Fruit fly (Drosophila melanogaster) whole organism, embryonic: ENCODE measurements around the gene Ptp4E.

Experiments
- B-H1 ChIP-seq: fragments of 200-800 bp; sonication (Bioruptor generic); IDR thresholded peaks from 3 replicates; pipeline ENCODE4 v1.3.6; 2022; ENCODE audit warnings: missing biosample characterization, missing genetic modification characterization
- Blimp-1 ChIP-seq: fragments of 200-800 bp; sonication (Bioruptor generic); optimal IDR thresholded peaks from 3 replicates; lab custom pipeline; 2018; ENCODE audit warnings: missing biosample characterization, missing genetic modification characterization, mild to moderate bottlenecking, moderate library complexity, missing genetic modification reagents
- Bteb2 ChIP-seq: fragments of 200-800 bp; sonication (Bioruptor generic); optimal IDR thresholded peaks from 2 replicates; lab custom pipeline; 2016; ENCODE audit warnings: missing biosample characterization, missing genetic modification characterization
- CG1024 ChIP-seq: fragments of 200-800 bp; sonication (Bioruptor generic); IDR thresholded peaks from 2 replicates; pipeline ENCODE4 v1.3.6; 2022; ENCODE audit warnings: missing biosample characterization, missing genetic modification characterization
- CG10267 ChIP-seq: fragments of 200-800 bp; sonication (Bioruptor generic); optimal IDR thresholded peaks from 2 replicates; lab custom pipeline; 2018; ENCODE audit warnings: missing biosample characterization, mild to moderate bottlenecking, missing genetic modification characterization, moderate library complexity
- CG11085 ChIP-seq: fragments of 200-800 bp; sonication (Bioruptor generic); IDR thresholded peaks from 2 replicates; pipeline ENCODE4 v1.3.6; 2022; ENCODE audit warnings: missing biosample characterization, missing genetic modification characterization
- CG12299 ChIP-seq: fragments of 200-800 bp; sonication (Bioruptor generic); optimal IDR thresholded peaks from 2 replicates; lab custom pipeline; 2018; ENCODE audit warnings: missing biosample characterization, mild to moderate bottlenecking, missing genetic modification characterization
- CG13424 ChIP-seq: fragments of 200-800 bp; sonication (Bioruptor generic); optimal IDR thresholded peaks from 2 replicates; lab custom pipeline; 2019; ENCODE audit warnings: missing biosample characterization, mild to moderate bottlenecking, missing genetic modification characterization, moderate library complexity
- CG13624 ChIP-seq: fragments of 200-800 bp; sonication (Bioruptor generic); optimal IDR thresholded peaks from 2 replicates; lab custom pipeline; 2016; ENCODE audit warnings: missing biosample characterization, missing genetic modification characterization
- CG13775 ChIP-seq: fragments of 200-800 bp; sonication (Bioruptor generic); optimal IDR thresholded peaks from 3 replicates; lab custom pipeline; 2017; ENCODE audit warnings: missing biosample characterization, mild to moderate bottlenecking, missing genetic modification characterization
- CG15073 ChIP-seq: fragments of 200-800 bp; sonication (Bioruptor generic); optimal IDR thresholded peaks from 2 replicates; lab custom pipeline; 2016; ENCODE audit warnings: missing biosample characterization, missing genetic modification characterization
- CG15514 ChIP-seq: fragments of 200-800 bp; sonication (Bioruptor generic); optimal IDR thresholded peaks from 3 replicates; lab custom pipeline; 2017; ENCODE audit warnings: missing biosample characterization, missing genetic modification characterization, mild to moderate bottlenecking, moderate library complexity, missing genetic modification reagents
- CG17359 ChIP-seq: fragments of 200-800 bp; sonication (Bioruptor generic); optimal IDR thresholded peaks from 3 replicates; lab custom pipeline; 2018; ENCODE audit warnings: missing biosample characterization, mild to moderate bottlenecking, missing genetic modification characterization, moderate library complexity
- CG2116 ChIP-seq: fragments of 200-800 bp; sonication (Bioruptor generic); optimal IDR thresholded peaks from 3 replicates; lab custom pipeline; 2018; ENCODE audit warnings: missing biosample characterization, mild to moderate bottlenecking, missing genetic modification characterization
- CG2678 ChIP-seq: fragments of 200-800 bp; sonication (Bioruptor generic); optimal IDR thresholded peaks from 3 replicates; lab custom pipeline; 2019; ENCODE audit warnings: missing biosample characterization, mild to moderate bottlenecking, missing genetic modification characterization, moderate library complexity
- CG3281 ChIP-seq: fragments of 200-800 bp; sonication (Bioruptor generic); optimal IDR thresholded peaks from 3 replicates; lab custom pipeline; 2017; ENCODE audit warnings: missing biosample characterization, mild to moderate bottlenecking, missing genetic modification characterization
- CG3407 ChIP-seq: fragments of 200-800 bp; sonication (Bioruptor generic); optimal IDR thresholded peaks from 2 replicates; lab custom pipeline; 2018; ENCODE audit warnings: missing biosample characterization, mild to moderate bottlenecking, missing genetic modification characterization
- CG4820 ChIP-seq: fragments of 200-800 bp; sonication (Bioruptor generic); optimal IDR thresholded peaks from 3 replicates; lab custom pipeline; 2016; ENCODE audit warnings: missing biosample characterization, missing genetic modification characterization
- CG4854 ChIP-seq: fragments of 200-800 bp; sonication (Bioruptor generic); optimal IDR thresholded peaks from 2 replicates; lab custom pipeline; 2016; ENCODE audit warnings: missing biosample characterization, missing genetic modification characterization, inconsistent platforms
- CG9437 ChIP-seq: fragments of 200-800 bp; sonication (Bioruptor generic); optimal IDR thresholded peaks from 2 replicates; lab custom pipeline; 2018; ENCODE audit warnings: missing biosample characterization, mild to moderate bottlenecking, missing genetic modification characterization
- CG9932 ChIP-seq: fragments of 200-800 bp; sonication (Bioruptor generic); IDR thresholded peaks from 2 replicates; pipeline ENCODE4 v1.3.6; 2022; ENCODE audit warnings: missing biosample characterization, missing genetic modification characterization
- Chrac-16 ChIP-seq: fragments of 200-800 bp; sonication (Bioruptor generic); optimal IDR thresholded peaks from 3 replicates; lab custom pipeline; 2016; ENCODE audit warnings: missing biosample characterization, missing genetic modification characterization
- Dip2 ChIP-seq: fragments of 200-800 bp; sonication (Bioruptor generic); IDR thresholded peaks from 2 replicates; pipeline ENCODE4 v1.3.6; 2022; ENCODE audit warnings: missing biosample characterization, missing genetic modification characterization
- Gug ChIP-seq: fragments of 200-800 bp; sonication (Bioruptor generic); IDR thresholded peaks from 4 replicates; pipeline ENCODE4 v1.3.6; 2022; ENCODE audit warnings: missing biosample characterization, missing genetic modification characterization
- Lpt ChIP-seq: fragments of >200 bp; optimal IDR thresholded peaks from 2 replicates; lab custom pipeline; 2018; ENCODE audit warnings: missing biosample characterization, missing genetic modification characterization
- MESR4 ChIP-seq: fragments of 200-800 bp; sonication (Bioruptor generic); optimal IDR thresholded peaks from 2 replicates; lab custom pipeline; 2018; ENCODE audit warnings: missing biosample characterization, mild to moderate bottlenecking, missing genetic modification characterization, moderate library complexity
- Mrtf ChIP-seq: fragments of 200-800 bp; sonication (Bioruptor generic); IDR thresholded peaks from 3 replicates; pipeline ENCODE4 v1.3.6; 2022; ENCODE audit warnings: missing biosample characterization, missing genetic modification characterization
- Oaz ChIP-seq: fragments of 200-800 bp; sonication (Bioruptor generic); IDR thresholded peaks from 2 replicates; pipeline ENCODE4 v1.3.6; 2022; ENCODE audit warnings: missing biosample characterization, missing genetic modification characterization
- Side ChIP-seq: fragments of 200-800 bp; sonication (Bioruptor generic); optimal IDR thresholded peaks from 2 replicates; lab custom pipeline; 2016; ENCODE audit warnings: missing biosample characterization, missing genetic modification characterization
- Usf ChIP-seq: fragments of 200-800 bp; sonication (Bioruptor generic); optimal IDR thresholded peaks from 2 replicates; lab custom pipeline; 2017; ENCODE audit warnings: missing genotype, missing biosample characterization, missing genetic modification characterization
- crol ChIP-seq: fragments of 200-800 bp; sonication (Bioruptor generic); IDR thresholded peaks from 2 replicates; pipeline ENCODE4 v1.3.6; 2022; ENCODE audit warnings: missing biosample characterization, missing genetic modification characterization
- da ChIP-seq: fragments of 200-800 bp; sonication (Bioruptor generic); optimal IDR thresholded peaks from 2 replicates; lab custom pipeline; 2016; ENCODE audit warnings: missing biosample characterization, missing genetic modification characterization
- danr ChIP-seq: fragments of 200-800 bp; sonication (Bioruptor generic); IDR thresholded peaks from 2 replicates; pipeline ENCODE4 v1.3.6; 2022; ENCODE audit warnings: missing biosample characterization, missing genetic modification characterization
- dati ChIP-seq: fragments of 200-800 bp; sonication (Bioruptor generic); IDR thresholded peaks from 2 replicates; pipeline ENCODE4 v1.3.6; 2022; ENCODE audit warnings: missing biosample characterization, missing genetic modification characterization
- dysf ChIP-seq: fragments of 200-800 bp; sonication (Bioruptor generic); IDR thresholded peaks from 3 replicates; pipeline ENCODE4 v1.3.6; 2022; ENCODE audit warnings: missing biosample characterization, missing genetic modification characterization
- esg ChIP-seq: fragments of 200-800 bp; sonication (Bioruptor generic); conservative IDR thresholded peaks from 2 replicates; pipeline ENCODE4 v1.3.6; 2022; ENCODE audit warnings: missing biosample characterization, missing genetic modification characterization
- gcm ChIP-seq: fragments of 200-800 bp; sonication (Bioruptor generic); optimal IDR thresholded peaks from 2 replicates; lab custom pipeline; 2019; ENCODE audit warnings: missing biosample characterization, mild to moderate bottlenecking, missing genetic modification characterization, moderate library complexity
- hb ChIP-seq: fragments of 200-800 bp; sonication (Bioruptor generic); IDR thresholded peaks from 3 replicates; pipeline ENCODE4 v1.3.6; 2022; ENCODE audit warnings: missing biosample characterization, missing genetic modification characterization; ENCODE audit not compliant: partially characterized antibody
- kah ChIP-seq: fragments of 200-800 bp; sonication (Bioruptor generic); optimal IDR thresholded peaks from 2 replicates; lab custom pipeline; 2018; ENCODE audit warnings: missing biosample characterization, mild to moderate bottlenecking, missing genetic modification characterization
- klu ChIP-seq: fragments of 200-800 bp; sonication (Bioruptor generic); IDR thresholded peaks from 2 replicates; pipeline ENCODE4 v1.3.6; 2022; ENCODE audit warnings: missing biosample characterization, missing genetic modification characterization
- lab ChIP-seq: fragments of 200-800 bp; sonication (Bioruptor generic); optimal IDR thresholded peaks from 3 replicates; lab custom pipeline; 2017; ENCODE audit warnings: missing biosample characterization, missing genetic modification characterization, mild to moderate bottlenecking, moderate library complexity, missing genetic modification reagents
- lilli ChIP-seq: fragments of 200-800 bp; sonication (Bioruptor generic); optimal IDR thresholded peaks from 3 replicates; lab custom pipeline; 2016; ENCODE audit warnings: missing biosample characterization, missing genetic modification characterization
- lmd ChIP-seq: fragments of 200-800 bp; sonication (Bioruptor generic); IDR thresholded peaks from 2 replicates; pipeline ENCODE4 v1.3.6; 2022; ENCODE audit warnings: missing biosample characterization, missing genetic modification characterization
- lov ChIP-seq, 2 experiments: fragments of 200-800 bp in 1 of 2; fragments of >200 bp in 1 of 2; sonication (Bioruptor generic) in 1 of 2; IDR thresholded peaks in 1 of 2; optimal IDR thresholded peaks in 1 of 2; 2 replicates in 1 of 2; 3 replicates in 1 of 2; pipeline versions ENCODE4 v1.3.6 to Lab custom; 2017 to 2022; ENCODE audit warnings: missing biosample characterization in 1 of 2, missing genetic modification characterization in 1 of 2
- nmo ChIP-seq: fragments of 200-800 bp; sonication (Bioruptor generic); optimal IDR thresholded peaks from 2 replicates; lab custom pipeline; 2018; ENCODE audit warnings: missing biosample characterization, mild to moderate bottlenecking, missing genetic modification characterization, moderate library complexity
- salm ChIP-seq: fragments of 200-800 bp; sonication (Bioruptor generic); optimal IDR thresholded peaks from 2 replicates; lab custom pipeline; 2018; ENCODE audit warnings: missing biosample characterization, mild to moderate bottlenecking, missing genetic modification characterization
- schlank ChIP-seq: fragments of 200-800 bp; sonication (Bioruptor generic); optimal IDR thresholded peaks from 2 replicates; lab custom pipeline; 2018; ENCODE audit warnings: missing biosample characterization, mild to moderate bottlenecking, missing genetic modification characterization
- sens ChIP-seq: fragments of 200-800 bp; sonication (Bioruptor generic); peaks from one replicate; lab custom pipeline; 2016; ENCODE audit warnings: missing biosample characterization, missing genetic modification characterization
- sens-2 ChIP-seq: fragments of 200-800 bp; sonication (Bioruptor generic); IDR thresholded peaks from 2 replicates; pipeline ENCODE4 v1.3.6; 2022; ENCODE audit warnings: missing biosample characterization, missing genetic modification characterization
- toy ChIP-seq: fragments of 200-800 bp; sonication (Bioruptor generic); IDR thresholded peaks from 2 replicates; pipeline ENCODE4 v1.3.6; 2022; ENCODE audit warnings: missing biosample characterization, missing genetic modification characterization
- wdn ChIP-seq: fragments of 200-800 bp; sonication (Bioruptor generic); IDR thresholded peaks from 2 replicates; pipeline ENCODE4 v1.3.6; 2022; ENCODE audit warnings: missing biosample characterization, missing genetic modification characterization

Ptp4E gene

dm6 chrX:4906573-4906972 lies 32.4 kb upstream of the Ptp4E start, which contains the start of gene CG6927 (continued):
- TF ChIP-seq CG4854 (GFP tag; lab: Kevin White, UChicago) (no peak), CG3281 (GFP tag; lab: Kevin White, UChicago) (peak; percentile 35), CG13424 (tag; lab: Kevin White, UChicago) (peak; percentile 74), nmo (GFP tag; lab: Kevin White, UChicago) (peak; percentile 75), CG13775 (GFP tag; lab: Kevin White, UChicago) (peak; percentile 43), wdn (GFP tag; lab: Robert Waterston, UW) (peak; percentile 60), crol (peak; percentile 62), CG17359 (peak; percentile 69), gcm (GFP tag; lab: Kevin White, UChicago) (no peak), kah (GFP tag; lab: Kevin White, UChicago) (no peak), sens (GFP tag; lab: Kevin White, UChicago) (peak; percentile 94), lmd (GFP tag; lab: Robert Waterston, UW) (peak; percentile 93), sens-2 (peak; percentile 78; the same call in 1 of the 2 replicates), CG1024 (GFP tag; lab: Robert Waterston, UW) (peak; percentile 81), toy (GFP tag; lab: Robert Waterston, UW) (peak; percentile 63), CG3407 (GFP tag; lab: Kevin White, UChicago) (peak; percentile 4), CG13624 (GFP tag; lab: Kevin White, UChicago) (no peak), lab (GFP tag; lab: Kevin White, UChicago) (peak; percentile 66), CG15514 (peak; percentile 38), B-H1 (GFP tag; lab: Robert Waterston, UW) (peak; percentile 92), lilli (peak; percentile 91), Mrtf (GFP tag; lab: Robert Waterston, UW) (peak; percentile 70), CG2116 (GFP tag; lab: Kevin White, UChicago) (peak; percentile 22), CG2678 (tag; lab: Kevin White, UChicago) (peak; percentile 79), CG11085 (peak; percentile 62; the same call in 1 of the 2 replicates), salm (tag; lab: Kevin White, UChicago) (no peak), Lpt (no peak), lov (optimal IDR thresholded peaks at IDR 0.05; lab: Kevin White, UChicago) (no peak), lov (GFP tag; IDR thresholded peaks at IDR 0.05; lab: Robert Waterston, UW) (peak; percentile 87), esg (peak; percentile 91), Chrac-16 (GFP tag; lab: Kevin White, UChicago) (peak; percentile 52), danr (GFP tag; lab: Robert Waterston, UW) (peak; percentile 77), schlank (tag; lab: Kevin White, UChicago) (no peak), MESR4 (no peak), Bteb2 (GFP tag; lab: Kevin White, UChicago) (no peak), CG9437 (GFP tag; lab: Kevin White, UChicago) (peak; percentile 39), Usf (GFP tag; lab: Kevin White, UChicago) (peak; percentile 1), Oaz (GFP tag; lab: Robert Waterston, UW) (peak; percentile 95), Blimp-1 (GFP tag; lab: Kevin White, UChicago) (peak; percentile 52), dati (GFP tag; lab: Robert Waterston, UW) (peak; percentile 71; the same call in 1 of the 2 replicates), hb (no peak), Gug (peak; percentile 66; the same call in 3 of the 4 replicates), Dip2 (GFP tag; lab: Robert Waterston, UW) (no peak), Side (GFP tag; lab: Kevin White, UChicago) (no peak), CG10267 (tag; lab: Kevin White, UChicago) (peak; percentile 59), CG12299 (tag; lab: Kevin White, UChicago) (peak; percentile 41), CG4820 (peak; percentile 29), dysf (GFP tag; lab: Robert Waterston, UW) (peak; percentile 93), CG15073 (GFP tag; lab: Kevin White, UChicago) (no peak), CG9932 (GFP tag; lab: Robert Waterston, UW) (peak; percentile 95), klu (GFP tag; lab: Robert Waterston, UW) (peak; percentile 74), da (GFP tag; lab: Kevin White, UChicago) (no peak)
